Worm (Caenorhabditis elegans): ENCODE measurements around the gene pcrg-1.

pcrg-1 gene

DNA sequence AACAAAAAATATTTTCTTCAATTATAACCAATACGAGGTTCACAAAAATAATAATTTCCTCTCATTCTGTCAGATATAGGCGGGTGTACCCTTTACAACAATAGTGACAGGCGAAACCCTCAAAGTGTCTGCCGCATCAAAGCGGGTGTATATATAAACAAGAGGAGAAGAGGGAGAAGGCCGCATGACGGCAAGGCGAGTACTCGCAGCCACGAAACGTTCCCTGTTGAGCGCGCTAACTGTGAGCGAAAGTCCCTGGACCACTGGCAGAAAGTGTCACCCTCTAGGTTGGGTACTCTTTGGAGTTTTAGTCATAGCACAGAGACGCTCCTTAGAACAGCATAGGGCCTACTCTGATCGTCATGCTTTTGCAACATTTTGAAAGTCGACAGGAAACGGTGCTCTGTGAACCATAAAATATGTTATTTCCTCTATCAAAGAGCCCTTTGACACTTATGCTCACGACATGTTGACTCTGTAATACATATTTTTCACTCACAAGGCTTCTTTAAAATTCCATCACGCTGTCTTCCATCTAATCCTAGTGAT lies at the start of gene pcrg-1:
TSS of gene pcrg-1 (plus strand) at position 499 of the 549 bp plus-strand sequence.
- TF ChIP-seq ama-1 (optimal IDR thresholded peaks at IDR 0.05), result no peak
- TF ChIP-seq unc-62 (GFP tag; optimal IDR thresholded peaks at IDR 0.05), result no peak
- TF ChIP-seq lin-11 (tag; optimal IDR thresholded peaks at IDR 0.05), result peak; percentile 55
- peak; percentile 15 for TF ChIP-seq fos-1 (tag; optimal IDR thresholded peaks at IDR 0.05)
- TF ChIP-seq lin-13 (GFP tag; optimal IDR thresholded peaks at IDR 0.05), result peak; percentile 67
- TF ChIP-seq skn-1 (tag; optimal IDR thresholded peaks at IDR 0.05), result no peak
- TF ChIP-seq sem-4 (tag; optimal IDR thresholded peaks at IDR 0.05), result no peak
- TF ChIP-seq nhr-77 (tag; optimal IDR thresholded peaks at IDR 0.05), result peak; percentile 8
- TF ChIP-seq sma-9 (GFP tag; optimal IDR thresholded peaks at IDR 0.05), result peak; percentile 94
- no peak for TF ChIP-seq sma-9 (tag; optimal IDR thresholded peaks at IDR 0.05)
- TF ChIP-seq ceh-82 (tag; optimal IDR thresholded peaks at IDR 0.05), result no peak
- no peak for TF ChIP-seq mbf-1 (tag; optimal IDR thresholded peaks at IDR 0.05)
- peak; percentile 9 for TF ChIP-seq mab-5 (tag; optimal IDR thresholded peaks at IDR 0.05)
- peak; percentile 78 for TF ChIP-seq nhr-21 (tag; optimal IDR thresholded peaks at IDR 0.05)
- peak; percentile 86 for TF ChIP-seq sma-3 (GFP tag; optimal IDR thresholded peaks at IDR 0.05)
- TF ChIP-seq nhr-10 (tag; optimal IDR thresholded peaks at IDR 0.05), result no peak
- TF ChIP-seq elt-1 (tag; optimal IDR thresholded peaks at IDR 0.05), result no peak
- TF ChIP-seq nhr-11 (tag; optimal IDR thresholded peaks at IDR 0.05), result no peak
- no peak for TF ChIP-seq aly-2 (tag; optimal IDR thresholded peaks at IDR 0.05)
- peak; percentile 55 to 79 for TF ChIP-seq lsy-2 (tag; optimal IDR thresholded peaks at IDR 0.05)
- TF ChIP-seq zag-1 (tag; optimal IDR thresholded peaks at IDR 0.05), result no peak
- no peak for TF ChIP-seq peb-1 (tag; optimal IDR thresholded peaks at IDR 0.05)
- TF ChIP-seq snpc-4 (tag; optimal IDR thresholded peaks at IDR 0.05), result peak; percentile 99
- peak in 1 of 2 experiments; percentile 8 for TF ChIP-seq mdl-1 (tag; optimal IDR thresholded peaks at IDR 0.05)
- TF ChIP-seq elt-3 (tag; optimal IDR thresholded peaks at IDR 0.05), result no peak
- no peak for TF ChIP-seq lin-39 (tag; optimal IDR thresholded peaks at IDR 0.05)
- TF ChIP-seq alr-1 (tag; optimal IDR thresholded peaks at IDR 0.05), result no peak
- TF ChIP-seq nhr-6 (tag; optimal IDR thresholded peaks at IDR 0.05), result no peak
- TF ChIP-seq nhr-237 (tag; optimal IDR thresholded peaks at IDR 0.05), result no peak
- TF ChIP-seq unc-39 (tag; optimal IDR thresholded peaks at IDR 0.05), result no peak
- TF ChIP-seq nhr-25 (tag; optimal IDR thresholded peaks at IDR 0.05), result no peak
- TF ChIP-seq R02D3.7 (tag; optimal IDR thresholded peaks at IDR 0.05), result no peak
- no peak for TF ChIP-seq ztf-11 (tag; optimal IDR thresholded peaks at IDR 0.05)
- TF ChIP-seq nhr-23 (tag; optimal IDR thresholded peaks at IDR 0.05), result no peak
- peak; percentile 72 for TF ChIP-seq gmeb-1 (tag; optimal IDR thresholded peaks at IDR 0.05)
- TF ChIP-seq ZK546.5 (tag; optimal IDR thresholded peaks at IDR 0.05), result no peak
- no peak for TF ChIP-seq nhr-12 (tag; optimal IDR thresholded peaks at IDR 0.05)
- TF ChIP-seq unc-55 (GFP tag; optimal IDR thresholded peaks at IDR 0.05), result peak; percentile 61
- no peak for TF ChIP-seq dmd-4 (tag; optimal IDR thresholded peaks at IDR 0.05)
- peak; percentile 87 for TF ChIP-seq Y55F3AM.14 (GFP tag; optimal IDR thresholded peaks at IDR 0.05)
- peak; percentile 75 for TF ChIP-seq ztf-4 (tag; optimal IDR thresholded peaks at IDR 0.05)
- peak; percentile 74 for TF ChIP-seq F13H6.1 (tag; optimal IDR thresholded peaks at IDR 0.05)
- TF ChIP-seq C34F6.9 (tag; optimal IDR thresholded peaks at IDR 0.05), result peak; percentile 64
- peak; percentile 60 for TF ChIP-seq egl-27 (tag; optimal IDR thresholded peaks at IDR 0.05)
- TF ChIP-seq ztf-1 (GFP tag; conservative IDR thresholded peaks at IDR 0.05), result no peak
- TF ChIP-seq nhr-129 (tag; optimal IDR thresholded peaks at IDR 0.05), result peak; percentile 76
- no peak for TF ChIP-seq ceh-16 (tag; optimal IDR thresholded peaks at IDR 0.05)
- peak; percentile 44 for TF ChIP-seq crh-2 (tag; optimal IDR thresholded peaks at IDR 0.05)
- peak; percentile 9 for TF ChIP-seq blmp-1 (tag; optimal IDR thresholded peaks at IDR 0.05; ENCODE audit: insufficient read depth)
